Worm (Caenorhabditis elegans) whole organism, L1 larva: Measurements from ENCODE around the gene msp-38.

Experiments
- ama-1 ChIP-seq: fragments of 150-350 bp; optimal IDR thresholded peaks from 2 replicates; lab custom pipeline; 2014
- blmp-1 ChIP-seq: fragments of 150-350 bp; optimal IDR thresholded peaks from 2 replicates; lab custom pipeline; 2014; ENCODE audit warnings: missing biosample characterization, missing genetic modification characterization
- ceh-8 ChIP-seq: fragments of 200-800 bp; sonication (Bioruptor generic); optimal IDR thresholded peaks from 2 replicates; lab custom pipeline; 2018; ENCODE audit warnings: mild to moderate bottlenecking, missing genetic modification characterization, moderate library complexity, missing compliant biosample characterization
- egl-27 ChIP-seq, 2 experiments: fragments of 150-350 bp in 1 of 2; sonication (generic microtip); optimal IDR thresholded peaks; 3 replicates each; lab custom pipeline; 2017 to 2018; ENCODE audit warnings: missing biosample characterization in 2 of 2, missing genetic modification characterization in 2 of 2, missing genetic modification reagents in 2 of 2
- fkh-10 ChIP-seq: sonication (generic microtip); optimal IDR thresholded peaks from 2 replicates; lab custom pipeline; 2017; ENCODE audit warnings: missing biosample characterization, missing genetic modification reagents, missing genetic modification characterization
- lin-15B ChIP-seq: fragments of 150-350 bp; sonication (generic microtip); optimal IDR thresholded peaks from 3 replicates; lab custom pipeline; 2014; ENCODE audit warnings: missing biosample characterization, missing genetic modification characterization
- nhr-11 ChIP-seq: fragments of 150-350 bp; optimal IDR thresholded peaks from 2 replicates; lab custom pipeline; 2014; ENCODE audit warnings: missing biosample characterization, missing genetic modification characterization
- pax-3 ChIP-seq: fragments of 200-800 bp; sonication (Bioruptor generic); optimal IDR thresholded peaks from 2 replicates; lab custom pipeline; 2018; ENCODE audit warnings: mild to moderate bottlenecking, missing genetic modification characterization, moderate library complexity, missing compliant biosample characterization
- snpc-4 ChIP-seq: fragments of 150-350 bp; optimal IDR thresholded peaks from 2 replicates; lab custom pipeline; 2014; ENCODE audit warnings: missing biosample characterization, missing genetic modification characterization
- snu-23 ChIP-seq: sonication (generic microtip); optimal IDR thresholded peaks from 2 replicates; lab custom pipeline; 2016; ENCODE audit warnings: missing genetic modification characterization, missing compliant biosample characterization
- unc-86 ChIP-seq: sonication (generic microtip); optimal IDR thresholded peaks from 2 replicates; lab custom pipeline; 2016; ENCODE audit warnings: missing genetic modification characterization, missing compliant biosample characterization
- zag-1 ChIP-seq: fragments of 150-350 bp; optimal IDR thresholded peaks from 2 replicates; lab custom pipeline; 2014; ENCODE audit warnings: missing biosample characterization, missing genetic modification characterization

ce11 chrIV:10112570-10112969 is 31.0 kb downstream of the msp-38 start, which contains the start of gene nsph-3.2:
- TF ChIP-seq snpc-4 (tag; lab: Kevin White, UChicago), result no peak
- TF ChIP-seq nhr-11, result no peak
- TF ChIP-seq unc-86, result no peak
- TF ChIP-seq fkh-10, result no peak
- no peak for TF ChIP-seq egl-27 (tag; optimal IDR thresholded peaks at IDR 0.05; lab: Kevin White, UChicago)
- no peak for TF ChIP-seq lin-15B (tag; lab: Kevin White, UChicago)
- no peak for TF ChIP-seq snu-23 (GFP tag; lab: Kevin White, UChicago)
- TF ChIP-seq pax-3, result no peak
- no peak for TF ChIP-seq ama-1 (lab: Kevin White, UChicago)
- TF ChIP-seq zag-1, result no peak
- no peak for TF ChIP-seq ceh-8
- TF ChIP-seq blmp-1 (tag; lab: Kevin White, UChicago), result no peak
